Fruit fly (Drosophila melanogaster): ENCODE measurements around the gene vari.

vari gene

DNA sequence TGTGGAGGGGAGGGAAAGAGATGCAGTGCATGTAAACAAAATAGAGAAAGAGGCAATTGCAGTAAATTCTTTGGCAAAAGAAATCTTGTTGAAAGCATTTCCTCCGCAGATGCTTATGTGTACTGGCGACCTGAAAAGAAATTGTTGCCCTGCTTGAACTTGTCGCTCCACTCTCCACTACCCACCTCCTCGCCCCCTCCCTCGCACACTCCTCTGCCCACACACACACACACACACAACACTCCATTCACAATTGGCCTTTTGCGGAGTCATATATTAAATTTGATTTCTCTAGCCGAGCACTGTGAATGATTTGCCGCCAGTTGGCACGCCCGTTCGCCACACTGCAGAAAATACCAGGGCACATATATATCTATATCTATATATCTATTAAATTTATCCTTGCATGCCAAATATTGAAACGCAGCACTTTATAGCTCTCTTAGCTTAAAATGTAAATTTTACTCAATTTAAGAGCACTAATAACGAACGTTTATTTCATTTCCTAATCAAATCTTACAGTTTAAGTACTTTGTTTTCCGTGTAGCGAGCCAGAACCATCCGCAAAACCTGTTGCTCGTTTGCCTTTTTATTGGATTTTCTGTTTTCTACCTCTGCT, 37.9 kb downstream of the vari start:
- TF ChIP-seq Myc (optimal IDR thresholded peaks at IDR 0.05) = no peak
- no peak for TF ChIP-seq insv (optimal IDR thresholded peaks at IDR 0.05)
- TF ChIP-seq Sin3A (optimal IDR thresholded peaks at IDR 0.05) = no peak
- no peak for TF ChIP-seq ttk (optimal IDR thresholded peaks at IDR 0.05)
- no peak for TF ChIP-seq h (optimal IDR thresholded peaks at IDR 0.05)
- no peak for TF ChIP-seq psq (optimal IDR thresholded peaks at IDR 0.05)

DNA sequence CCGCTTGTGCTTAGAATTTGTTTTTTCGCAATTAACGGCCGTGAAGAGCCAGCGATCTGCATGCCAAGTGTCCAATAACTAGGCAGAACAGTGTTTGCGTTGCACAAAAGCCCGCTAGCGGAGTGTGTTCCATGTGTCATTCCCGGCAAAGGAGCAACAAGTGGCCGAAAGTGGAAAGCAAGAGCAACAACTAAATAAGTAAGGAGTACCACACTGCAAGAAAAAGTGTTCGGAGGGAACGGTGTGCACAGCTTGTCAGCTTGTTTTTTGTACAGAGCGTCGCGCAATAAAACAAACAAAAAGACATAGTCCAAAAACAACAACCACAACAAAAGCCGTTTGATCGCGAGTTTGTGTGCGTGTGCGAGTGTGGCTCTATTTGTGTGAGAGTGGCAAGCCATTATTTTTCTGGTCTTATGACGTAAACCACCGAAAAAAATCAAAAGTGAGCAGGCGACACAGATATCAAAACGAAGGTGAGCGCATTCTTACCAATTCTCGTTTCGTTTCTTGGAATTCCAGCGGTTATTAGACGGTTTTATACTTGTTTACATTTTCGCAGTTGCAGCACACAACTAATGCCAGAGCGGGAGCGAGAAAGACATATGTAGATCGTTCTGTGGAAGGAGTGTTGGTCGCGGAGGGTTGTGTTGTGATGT, 38.5 kb downstream of the vari start:
- TF ChIP-seq ttk (optimal IDR thresholded peaks at IDR 0.05) (no peak), h (optimal IDR thresholded peaks at IDR 0.05) (no peak), Myc (optimal IDR thresholded peaks at IDR 0.05) (no peak)

DNA sequence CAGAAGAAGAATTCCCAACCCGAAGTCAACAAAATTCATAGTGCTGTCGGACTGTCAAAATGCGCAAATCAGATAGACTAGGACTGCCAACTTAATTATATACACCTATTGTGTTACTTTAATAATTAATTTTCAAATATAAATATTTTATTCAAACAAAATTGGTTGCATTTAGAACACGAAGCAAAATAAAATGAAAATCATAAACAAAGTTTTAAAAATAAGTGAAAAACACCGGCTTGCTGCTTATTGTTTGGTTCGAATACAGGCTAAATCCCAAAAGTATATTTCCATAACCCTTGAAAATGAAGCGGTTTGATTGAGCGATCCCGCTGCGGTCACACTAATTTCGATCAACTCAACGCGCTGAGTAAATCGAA, 39.0 kb downstream of the vari start, which contains the start of the genes Rhau and dia:
Gene Rhau (minus strand): TSS at position 178 of the 380 bp plus-strand sequence.
Gene dia (plus strand): TSS at position 337 of the 380 bp plus-strand sequence.
- TF ChIP-seq ttk (optimal IDR thresholded peaks at IDR 0.05) = no peak

DNA sequence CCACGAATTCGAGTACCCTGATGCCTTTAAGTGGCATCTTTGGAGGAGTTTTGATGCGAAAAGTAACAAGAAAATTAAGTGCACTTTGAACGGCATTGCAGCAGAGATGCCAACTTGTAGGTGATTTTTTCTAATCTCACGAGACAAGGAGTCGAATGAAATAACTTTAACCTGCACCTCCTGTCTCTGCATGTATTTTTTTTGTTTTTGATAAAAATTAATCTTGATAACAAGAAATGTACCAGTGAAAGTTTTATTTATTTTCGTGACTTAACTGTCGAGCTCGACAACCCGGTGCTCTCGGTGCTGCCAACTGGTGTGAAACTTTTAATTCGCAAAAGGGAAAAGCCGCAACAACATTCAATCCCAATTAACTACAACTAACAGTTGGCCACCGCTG, 44.7 kb downstream of the vari start, which contains the start of the genes Amacr and Ns4:
Gene Amacr (minus strand): TSS at position 182 of the 400 bp plus-strand sequence.
Gene Ns4 (plus strand): TSS at position 317 of the 400 bp plus-strand sequence.
- no peak for TF ChIP-seq insv (optimal IDR thresholded peaks at IDR 0.05)
- no peak for TF ChIP-seq h (optimal IDR thresholded peaks at IDR 0.05)
- TF ChIP-seq Sin3A (optimal IDR thresholded peaks at IDR 0.05) = no peak
- no peak for TF ChIP-seq psq (optimal IDR thresholded peaks at IDR 0.05)
- TF ChIP-seq Myc (optimal IDR thresholded peaks at IDR 0.05) = no peak
- no peak for TF ChIP-seq ttk (optimal IDR thresholded peaks at IDR 0.05)

All from Kc167 (cell line).